Fruit fly (Drosophila melanogaster) whole organism, embryonic: ENCODE results near the gene Snmp2.

ENCODE experiments used
- C15 ChIP-seq: fragments of 200-800 bp; sonication (Bioruptor generic); IDR thresholded peaks from 3 replicates; pipeline ENCODE4 v1.3.6; 2022; ENCODE audit warnings: missing biosample characterization, missing genetic modification characterization
- CG1024 ChIP-seq: fragments of 200-800 bp; sonication (Bioruptor generic); IDR thresholded peaks from 2 replicates; pipeline ENCODE4 v1.3.6; 2022; ENCODE audit warnings: missing biosample characterization, missing genetic modification characterization
- CG11093 ChIP-seq: fragments of 200-800 bp; sonication (Bioruptor generic); IDR thresholded peaks from 3 replicates; pipeline ENCODE4 v1.3.6; 2022; ENCODE audit warnings: missing biosample characterization, missing genetic modification characterization
- CG11456 ChIP-seq: fragments of 200-800 bp; sonication (Bioruptor generic); IDR thresholded peaks from 3 replicates; pipeline ENCODE4 v1.3.6; 2022; ENCODE audit warnings: missing biosample characterization, missing genetic modification characterization
- CG11504 ChIP-seq: fragments of 200-800 bp; sonication (Bioruptor generic); optimal IDR thresholded peaks from 3 replicates; lab custom pipeline; 2019; ENCODE audit warnings: missing biosample characterization, mild to moderate bottlenecking, missing genetic modification characterization, moderate library complexity
- CG12744 ChIP-seq: fragments of 200-800 bp; sonication (Bioruptor generic); optimal IDR thresholded peaks from 2 replicates; lab custom pipeline; 2016; ENCODE audit warnings: missing biosample characterization, missing genetic modification characterization
- CG14860 ChIP-seq: fragments of 200-800 bp; sonication (Bioruptor generic); IDR thresholded peaks from 3 replicates; pipeline ENCODE4 v1.3.6; 2022; ENCODE audit warnings: missing biosample characterization, missing genetic modification characterization; ENCODE audit not compliant: partially characterized antibody
- CG15011 ChIP-seq: fragments of 200-800 bp; sonication (Bioruptor generic); optimal IDR thresholded peaks from 3 replicates; lab custom pipeline; 2018; ENCODE audit warnings: missing biosample characterization, mild to moderate bottlenecking, missing genetic modification characterization
- CG15269 ChIP-seq: fragments of 200-800 bp; sonication (Bioruptor generic); optimal IDR thresholded peaks from 2 replicates; lab custom pipeline; 2018; ENCODE audit warnings: missing biosample characterization, mild to moderate bottlenecking, missing genetic modification characterization, moderate library complexity
- CG17612 ChIP-seq: fragments of 200-800 bp; sonication (Bioruptor generic); IDR thresholded peaks from 2 replicates; pipeline ENCODE4 v1.3.6; 2022; ENCODE audit warnings: missing biosample characterization, missing genetic modification characterization
- CG18476 ChIP-seq: fragments of 200-800 bp; sonication (Bioruptor generic); optimal IDR thresholded peaks from 2 replicates; lab custom pipeline; 2016; ENCODE audit warnings: missing biosample characterization, mild to moderate bottlenecking, missing genetic modification characterization
- CG2202 ChIP-seq: fragments of 200-800 bp; sonication (Bioruptor generic); optimal IDR thresholded peaks from 2 replicates; lab custom pipeline; 2018; ENCODE audit warnings: missing biosample characterization, mild to moderate bottlenecking, missing genetic modification characterization
- CG4360 ChIP-seq: fragments of 200-800 bp; sonication (Bioruptor generic); IDR thresholded peaks from 2 replicates; pipeline ENCODE4 v1.3.6; 2022; ENCODE audit warnings: missing biosample characterization, missing genetic modification characterization
- CG4707 ChIP-seq: fragments of 200-800 bp; sonication (Bioruptor generic); optimal IDR thresholded peaks from 2 replicates; lab custom pipeline; 2018; ENCODE audit warnings: missing biosample characterization, mild to moderate bottlenecking, missing genetic modification characterization, moderate library complexity
- CG6254 ChIP-seq: fragments of 200-800 bp; sonication (Bioruptor generic); optimal IDR thresholded peaks from 3 replicates; lab custom pipeline; 2017; ENCODE audit warnings: mild to moderate bottlenecking, missing biosample characterization, missing genetic modification reagents, missing genetic modification characterization
- CG6272 ChIP-seq: fragments of 200-800 bp; sonication (Bioruptor generic); IDR thresholded peaks from 2 replicates; pipeline ENCODE4 v1.3.6; 2022; ENCODE audit warnings: missing biosample characterization, missing genetic modification characterization
- CG8765 ChIP-seq: fragments of 200-800 bp; sonication (Bioruptor generic); IDR thresholded peaks from 2 replicates; pipeline ENCODE4 v1.3.6; 2022; ENCODE audit warnings: missing biosample characterization, missing genetic modification characterization
- CG8924 ChIP-seq: fragments of 200-800 bp; optimal IDR thresholded peaks from 3 replicates; lab custom pipeline; 2019; ENCODE audit warnings: missing biosample characterization, mild to moderate bottlenecking, missing genetic modification characterization, moderate library complexity
- Doc3 ChIP-seq: fragments of 200-800 bp; sonication (Bioruptor generic); IDR thresholded peaks from 3 replicates; pipeline ENCODE4 v1.3.6; 2022; ENCODE audit warnings: missing biosample characterization, missing genetic modification characterization; ENCODE audit not compliant: partially characterized antibody
- HHEX ChIP-seq: fragments of 200-800 bp; sonication (Bioruptor generic); optimal IDR thresholded peaks from 3 replicates; lab custom pipeline; 2017; ENCODE audit warnings: missing biosample characterization, mild to moderate bottlenecking, missing genetic modification characterization, missing genetic modification reagents
- Hr3 ChIP-seq: fragments of 200-800 bp; sonication (Bioruptor generic); optimal IDR thresholded peaks from 3 replicates; lab custom pipeline; 2016; ENCODE audit warnings: missing biosample characterization, missing genetic modification characterization
- Hr39 ChIP-seq: fragments of >200 bp; optimal IDR thresholded peaks from 2 replicates; lab custom pipeline; 2017
- Jarid2 ChIP-seq: fragments of 200-800 bp; sonication (Bioruptor generic); optimal IDR thresholded peaks from 3 replicates; lab custom pipeline; 2017; ENCODE audit warnings: mild to moderate bottlenecking, missing biosample characterization, missing genetic modification reagents, missing genetic modification characterization
- Lim3 ChIP-seq: fragments of 200-800 bp; sonication (Bioruptor generic); IDR thresholded peaks from 2 replicates; pipeline ENCODE4 v1.3.6; 2022; ENCODE audit warnings: missing biosample characterization, missing genetic modification characterization
- Lpt ChIP-seq: fragments of >200 bp; optimal IDR thresholded peaks from 2 replicates; lab custom pipeline; 2018; ENCODE audit warnings: missing biosample characterization, missing genetic modification characterization
- Mad ChIP-seq: fragments of 200-800 bp; sonication (Bioruptor generic); optimal IDR thresholded peaks from 2 replicates; lab custom pipeline; 2016; ENCODE audit warnings: missing biosample characterization, missing genetic modification characterization
- NC2β ChIP-seq: fragments of 200-800 bp; sonication (Bioruptor generic); optimal IDR thresholded peaks from 2 replicates; lab custom pipeline; 2016; ENCODE audit warnings: missing biosample characterization, missing genetic modification characterization
- Nf-YA ChIP-seq: fragments of 200-800 bp; sonication (Bioruptor generic); IDR thresholded peaks from 2 replicates; pipeline ENCODE4 v1.3.6; 2022; ENCODE audit warnings: missing biosample characterization, missing genetic modification characterization
- PHDP ChIP-seq: fragments of 200-800 bp; sonication (Bioruptor generic); optimal IDR thresholded peaks from 3 replicates; lab custom pipeline; 2018; ENCODE audit warnings: missing biosample characterization, mild to moderate bottlenecking, missing genetic modification characterization, moderate library complexity
- Rfx ChIP-seq: fragments of 200-800 bp; sonication (Bioruptor generic); IDR thresholded peaks from 2 replicates; pipeline ENCODE4 v1.3.6; 2022; ENCODE audit warnings: missing biosample characterization, missing genetic modification characterization
- amos ChIP-seq: fragments of 200-800 bp; sonication (Bioruptor generic); IDR thresholded peaks from 2 replicates; pipeline ENCODE4 v1.3.6; 2022; ENCODE audit warnings: missing biosample characterization, missing genetic modification characterization; ENCODE audit not compliant: partially characterized antibody
- aop ChIP-seq: fragments of 200-800 bp; sonication (Bioruptor generic); IDR thresholded peaks from 2 replicates; pipeline ENCODE4 v1.3.6; 2022; ENCODE audit warnings: missing biosample characterization, missing genetic modification characterization
- ara ChIP-seq: fragments of 200-800 bp; sonication (Bioruptor generic); IDR thresholded peaks from 2 replicates; pipeline ENCODE4 v1.3.6; 2022; ENCODE audit warnings: missing biosample characterization, missing genetic modification characterization
- cad ChIP-seq: fragments of >200 bp; optimal IDR thresholded peaks from 2 replicates; lab custom pipeline; 2017; ENCODE audit warnings: missing biosample characterization, missing genetic modification characterization
- cas ChIP-seq: fragments of 200-800 bp; sonication (Bioruptor generic); IDR thresholded peaks from 2 replicates; pipeline ENCODE4 v1.3.6; 2022; ENCODE audit warnings: missing biosample characterization, missing genetic modification characterization
- da ChIP-seq: fragments of 200-800 bp; sonication (Bioruptor generic); optimal IDR thresholded peaks from 2 replicates; lab custom pipeline; 2016; ENCODE audit warnings: missing biosample characterization, missing genetic modification characterization
- ewg ChIP-seq: fragments of 200-800 bp; sonication (Bioruptor generic); optimal IDR thresholded peaks from 3 replicates; lab custom pipeline; 2017; ENCODE audit warnings: mild to moderate bottlenecking, missing biosample characterization, missing genetic modification reagents, missing genetic modification characterization
- grau ChIP-seq: fragments of 200-800 bp; optimal IDR thresholded peaks from 3 replicates; lab custom pipeline; 2019; ENCODE audit warnings: missing biosample characterization, mild to moderate bottlenecking, missing genetic modification characterization, moderate library complexity
- gt ChIP-seq: fragments of 200-800 bp; sonication (Bioruptor generic); IDR thresholded peaks from 2 replicates; pipeline ENCODE4 v1.3.6; 2022; ENCODE audit warnings: missing biosample characterization, missing genetic modification characterization
- hkb ChIP-seq, 2 experiments: fragments of 200-800 bp in 1 of 2; fragments of >200 bp in 1 of 2; sonication (Bioruptor generic) in 1 of 2; IDR thresholded peaks in 1 of 2; optimal IDR thresholded peaks in 1 of 2; 2 replicates each; pipeline versions ENCODE4 v1.3.6 to Lab custom; 2017 to 2022; ENCODE audit warnings: missing biosample characterization in 1 of 2, missing genetic modification characterization in 1 of 2
- insv ChIP-seq, 2 experiments: fragments of 200-800 bp; sonication (Bioruptor generic); optimal IDR thresholded peaks; 3 replicates each; lab custom pipeline; 2016 to 2018; ENCODE audit warnings: missing biosample characterization in 2 of 2, missing genetic modification characterization in 2 of 2
- lab ChIP-seq: fragments of 200-800 bp; sonication (Bioruptor generic); optimal IDR thresholded peaks from 3 replicates; lab custom pipeline; 2017; ENCODE audit warnings: missing biosample characterization, missing genetic modification characterization, mild to moderate bottlenecking, moderate library complexity, missing genetic modification reagents
- psq ChIP-seq: fragments of 200-800 bp; sonication (Bioruptor generic); optimal IDR thresholded peaks from 2 replicates; lab custom pipeline; 2017; ENCODE audit warnings: missing biosample characterization, missing genetic modification characterization
- pzg ChIP-seq: fragments of 200-800 bp; sonication (Bioruptor generic); optimal IDR thresholded peaks from 3 replicates; lab custom pipeline; 2018; ENCODE audit warnings: missing biosample characterization, mild to moderate bottlenecking, missing genetic modification characterization, moderate library complexity
- row ChIP-seq: fragments of 200-800 bp; sonication (Bioruptor generic); IDR thresholded peaks from 3 replicates; pipeline ENCODE4 v1.3.6; 2022; ENCODE audit warnings: missing biosample characterization, missing genetic modification characterization
- sisA ChIP-seq: fragments of 200-800 bp; sonication (Bioruptor generic); IDR thresholded peaks from 2 replicates; pipeline ENCODE4 v1.3.6; 2022; ENCODE audit warnings: missing biosample characterization, missing genetic modification characterization
- slbo ChIP-seq: fragments of 200-800 bp; sonication (Bioruptor generic); IDR thresholded peaks from 2 replicates; pipeline ENCODE4 v1.3.6; 2022; ENCODE audit warnings: missing biosample characterization, missing genetic modification characterization
- tin ChIP-seq: fragments of 200-800 bp; sonication (Bioruptor generic); optimal IDR thresholded peaks from 3 replicates; lab custom pipeline; 2016; ENCODE audit warnings: missing biosample characterization, missing genetic modification characterization
- toy ChIP-seq: fragments of 200-800 bp; sonication (Bioruptor generic); IDR thresholded peaks from 2 replicates; pipeline ENCODE4 v1.3.6; 2022; ENCODE audit warnings: missing biosample characterization, missing genetic modification characterization
- zen ChIP-seq: fragments of 200-800 bp; sonication (Bioruptor generic); optimal IDR thresholded peaks from 3 replicates; lab custom pipeline; 2018; ENCODE audit warnings: missing biosample characterization, mild to moderate bottlenecking, missing genetic modification characterization, moderate library complexity
- zfh2 ChIP-seq: fragments of 200-800 bp; sonication (Bioruptor generic); optimal IDR thresholded peaks from 2 replicates; lab custom pipeline; 2016; ENCODE audit warnings: missing biosample characterization, missing genetic modification characterization

Snmp2 gene

dm6 chr3L:7782051-7782682, 39.3 kb upstream of the Snmp2 start (continued):
- TF ChIP-seq Rfx (GFP tag; lab: Robert Waterston, UW) (no peak; the same call in 1 of the 2 replicates), CG18476 (GFP tag; lab: Kevin White, UChicago) (no peak), CG4360 (GFP tag; lab: Robert Waterston, UW) (peak; percentile 5; the same call in 1 of the 2 replicates), Hr39 (lab: Kevin White, UChicago) (no peak), CG8765 (GFP tag; lab: Robert Waterston, UW) (no peak), pzg (GFP tag; lab: Kevin White, UChicago) (no peak), Mad (GFP tag; lab: Kevin White, UChicago) (no peak), row (GFP tag; lab: Robert Waterston, UW) (no peak), zfh2 (no peak), grau (tag; lab: Kevin White, UChicago) (no peak), Hr3 (GFP tag; lab: Kevin White, UChicago) (no peak), CG2202 (tag; lab: Kevin White, UChicago) (no peak), CG15269 (tag; lab: Kevin White, UChicago) (peak; percentile 64), CG6272 (no peak), CG17612 (GFP tag; lab: Robert Waterston, UW) (no peak), psq (GFP tag; lab: Kevin White, UChicago) (no peak), Lim3 (GFP tag; lab: Robert Waterston, UW) (no peak), Doc3 (no peak), Nf-YA (GFP tag; lab: Robert Waterston, UW) (no peak), NC2β (GFP tag; lab: Kevin White, UChicago) (no peak), CG14860 (GFP tag; lab: Robert Waterston, UW) (no peak), insv (GFP tag; optimal IDR thresholded peaks at IDR 0.05; lab: Kevin White, UChicago) (no peak), CG12744 (GFP tag; lab: Kevin White, UChicago) (peak; percentile 7), cad (GFP tag; lab: Kevin White, UChicago) (no peak), HHEX (GFP tag; lab: Kevin White, UChicago) (no peak), amos (no peak), lab (GFP tag; lab: Kevin White, UChicago) (peak; percentile 73), Lpt (GFP tag; lab: Kevin White, UChicago) (no peak), CG8924 (no peak), CG11093 (GFP tag; lab: Robert Waterston, UW) (no peak), PHDP (peak; percentile 67), ewg (GFP tag; lab: Kevin White, UChicago) (no peak), tin (GFP tag; lab: Kevin White, UChicago) (no peak), CG4707 (GFP tag; lab: Kevin White, UChicago) (no peak), CG6254 (GFP tag; lab: Kevin White, UChicago) (no peak), CG15011 (peak; percentile 46), aop (GFP tag; lab: Robert Waterston, UW) (no peak), cas (GFP tag; lab: Robert Waterston, UW) (no peak), sisA (no peak), ara (GFP tag; lab: Robert Waterston, UW) (no peak), toy (no peak), slbo (no peak), da (GFP tag; lab: Kevin White, UChicago) (no peak), CG11504 (no peak), CG11456 (GFP tag; lab: Robert Waterston, UW) (no peak), Jarid2 (GFP tag; lab: Kevin White, UChicago) (no peak), gt (no peak), CG1024 (GFP tag; lab: Robert Waterston, UW) (no peak), zen (tag; lab: Kevin White, UChicago) (no peak), hkb (optimal IDR thresholded peaks at IDR 0.05; lab: Kevin White, UChicago) (no peak), hkb (GFP tag; IDR thresholded peaks at IDR 0.05; lab: Robert Waterston, UW) (peak; percentile 19; the same call in 1 of the 2 replicates), C15 (GFP tag; lab: Robert Waterston, UW) (no peak)
